Worm (Caenorhabditis elegans): ENCODE measurements around the gene F28F9.2.

Gene F28F9.2

DNA sequence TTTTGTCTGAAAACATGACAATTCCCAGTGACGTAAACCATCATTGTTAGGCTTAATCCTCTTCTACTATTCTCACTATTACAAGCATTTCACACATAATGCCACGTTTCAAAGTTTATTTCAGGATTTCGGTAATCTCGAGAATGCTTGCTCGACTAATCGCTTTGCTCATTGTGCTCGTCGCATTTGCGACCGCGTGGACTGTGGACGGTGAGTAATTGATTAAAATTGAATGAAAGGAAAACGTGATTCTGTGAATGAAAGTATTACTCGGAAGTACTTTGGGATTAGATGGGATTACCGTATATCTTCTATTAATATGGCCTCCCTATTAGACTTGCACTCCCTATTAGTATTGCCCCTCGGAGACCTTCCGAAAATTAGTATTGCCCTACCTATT is 5.7 kb upstream of the F28F9.2 start:
- TF ChIP-seq flt-1 (GFP tag; IDR thresholded peaks at IDR 0.05): no peak
- TF ChIP-seq tab-1 (GFP tag; IDR thresholded peaks at IDR 0.05): no peak

DNA sequence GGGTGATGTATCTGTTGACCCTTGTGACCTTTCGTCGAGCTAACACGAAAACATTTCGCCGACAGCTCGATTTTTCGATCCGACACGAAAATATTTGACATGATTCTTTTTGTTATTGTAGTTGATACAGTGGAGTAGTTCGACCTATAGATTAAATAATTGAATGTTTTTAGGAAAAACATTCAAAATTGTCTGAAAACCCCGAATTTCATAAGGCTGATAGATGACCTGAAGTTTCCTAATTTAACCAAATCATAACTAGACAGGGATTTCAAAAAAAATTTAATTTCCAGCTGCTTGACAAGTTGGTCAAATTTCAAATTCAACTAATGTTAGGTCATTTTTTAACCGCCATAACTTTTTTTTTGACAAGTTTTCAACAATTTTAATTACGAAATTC is 4.5 kb upstream of the F28F9.2 start, which contains the start of gene cal-3:
cal-3 (minus strand) TSS at position 101 of the 400 bp plus-strand sequence.
- no peak for TF ChIP-seq flt-1 (GFP tag; IDR thresholded peaks at IDR 0.05)
- no peak for TF ChIP-seq ztf-29 (GFP tag; IDR thresholded peaks at IDR 0.05)
- no peak for TF ChIP-seq med-1 (GFP tag; optimal IDR thresholded peaks at IDR 0.05; ENCODE audit: insufficient read depth)
- TF ChIP-seq tab-1 (GFP tag; IDR thresholded peaks at IDR 0.05): no peak
- no peak for TF ChIP-seq klf-2 (GFP tag; conservative IDR thresholded peaks at IDR 0.05)
- TF ChIP-seq T22C8.4 (GFP tag; IDR thresholded peaks at IDR 0.05): no peak
- no peak for TF ChIP-seq ref-1 (GFP tag; conservative IDR thresholded peaks at IDR 0.05)
- TF ChIP-seq ztf-23 (GFP tag; IDR thresholded peaks at IDR 0.05): no peak
- no peak for TF ChIP-seq cog-1 (tag; optimal IDR thresholded peaks at IDR 0.05)

DNA sequence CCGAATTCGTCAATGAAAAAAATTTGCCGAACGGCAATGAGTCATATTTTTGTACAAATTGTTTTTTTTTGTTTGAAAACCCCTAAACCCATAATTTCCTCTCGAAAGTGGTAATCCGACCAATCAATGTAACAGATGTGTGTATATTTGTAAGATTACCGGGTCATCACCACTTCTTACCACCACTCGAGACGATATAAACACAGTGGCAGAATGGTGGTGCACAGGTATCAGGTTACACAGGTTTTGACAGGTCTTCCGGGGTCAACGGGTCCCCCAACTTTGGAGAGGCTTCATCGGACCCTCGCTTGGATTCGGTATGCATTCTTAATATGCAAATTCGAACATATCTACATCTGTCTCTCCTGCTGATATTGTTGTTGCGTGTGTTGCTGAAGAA is 833 bp upstream of the F28F9.2 start:
- TF ChIP-seq T22C8.4 (GFP tag; IDR thresholded peaks at IDR 0.05): no peak
- no peak for TF ChIP-seq ref-1 (GFP tag; conservative IDR thresholded peaks at IDR 0.05)
- TF ChIP-seq med-1 (GFP tag; optimal IDR thresholded peaks at IDR 0.05; ENCODE audit: insufficient read depth): no peak
- no peak for TF ChIP-seq tab-1 (GFP tag; IDR thresholded peaks at IDR 0.05)
- TF ChIP-seq flt-1 (GFP tag; IDR thresholded peaks at IDR 0.05): no peak
- TF ChIP-seq ztf-23 (GFP tag; IDR thresholded peaks at IDR 0.05): no peak
- TF ChIP-seq klf-2 (GFP tag; conservative IDR thresholded peaks at IDR 0.05): no peak
- no peak for TF ChIP-seq ztf-29 (GFP tag; IDR thresholded peaks at IDR 0.05)
- TF ChIP-seq cog-1 (tag; optimal IDR thresholded peaks at IDR 0.05): no peak

DNA sequence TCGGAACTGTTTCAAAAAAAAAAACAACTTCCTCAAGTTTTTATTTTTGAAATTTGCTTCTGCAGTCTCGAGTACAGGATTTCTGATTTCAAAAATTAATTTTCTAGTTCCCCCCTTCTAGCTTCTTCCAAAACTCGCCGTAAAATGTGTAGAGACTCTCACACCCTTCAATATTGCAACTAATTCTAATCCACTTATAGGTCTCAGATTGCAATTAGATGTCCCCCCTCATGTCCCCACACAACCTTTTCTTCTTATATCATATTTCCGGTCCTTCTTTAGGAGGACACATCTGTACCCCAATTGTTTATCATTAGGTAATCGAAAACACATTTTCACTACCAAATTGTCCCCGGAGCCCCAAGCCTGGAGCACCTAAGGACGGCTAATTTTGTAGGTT is 960 bp downstream of the F28F9.2 start:
- TF ChIP-seq T22C8.4 (GFP tag; IDR thresholded peaks at IDR 0.05) (no peak), klf-2 (GFP tag; conservative IDR thresholded peaks at IDR 0.05) (no peak), ref-1 (GFP tag; conservative IDR thresholded peaks at IDR 0.05) (no peak), ztf-29 (GFP tag; IDR thresholded peaks at IDR 0.05) (no peak), tab-1 (GFP tag; IDR thresholded peaks at IDR 0.05) (no peak), cog-1 (tag; optimal IDR thresholded peaks at IDR 0.05) (no peak), med-1 (GFP tag; optimal IDR thresholded peaks at IDR 0.05; ENCODE audit: insufficient read depth) (no peak), flt-1 (GFP tag; IDR thresholded peaks at IDR 0.05) (no peak), ztf-23 (GFP tag; IDR thresholded peaks at IDR 0.05) (no peak)

DNA sequence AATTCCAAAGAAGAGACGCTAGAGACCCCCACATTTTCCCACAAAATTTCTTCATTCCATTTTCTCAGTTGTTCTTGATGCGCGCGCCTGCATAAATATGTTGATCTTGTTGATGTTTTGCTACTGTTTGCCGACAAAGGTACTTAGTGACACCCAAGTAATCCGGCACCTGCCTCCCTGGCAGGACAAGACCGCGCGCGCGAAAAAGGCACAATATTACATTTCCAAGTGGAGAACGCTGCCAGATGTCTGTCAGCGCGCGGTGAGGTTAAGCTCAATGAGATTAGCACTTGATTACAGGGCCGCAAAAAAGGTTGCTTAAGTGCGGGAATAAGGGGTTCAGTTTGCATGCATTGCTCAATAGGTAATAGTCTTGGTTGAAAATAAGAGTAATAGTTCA is 2.1 kb downstream of the F28F9.2 start:
- no peak for TF ChIP-seq med-1 (GFP tag; optimal IDR thresholded peaks at IDR 0.05; ENCODE audit: insufficient read depth)
- TF ChIP-seq klf-2 (GFP tag; conservative IDR thresholded peaks at IDR 0.05): no peak
- TF ChIP-seq T22C8.4 (GFP tag; IDR thresholded peaks at IDR 0.05): no peak
- TF ChIP-seq cog-1 (tag; optimal IDR thresholded peaks at IDR 0.05): no peak
- TF ChIP-seq ref-1 (GFP tag; conservative IDR thresholded peaks at IDR 0.05): no peak
- no peak for TF ChIP-seq ztf-23 (GFP tag; IDR thresholded peaks at IDR 0.05)
- no peak for TF ChIP-seq flt-1 (GFP tag; IDR thresholded peaks at IDR 0.05)
- no peak for TF ChIP-seq ztf-29 (GFP tag; IDR thresholded peaks at IDR 0.05)
- no peak for TF ChIP-seq tab-1 (GFP tag; IDR thresholded peaks at IDR 0.05)

DNA sequence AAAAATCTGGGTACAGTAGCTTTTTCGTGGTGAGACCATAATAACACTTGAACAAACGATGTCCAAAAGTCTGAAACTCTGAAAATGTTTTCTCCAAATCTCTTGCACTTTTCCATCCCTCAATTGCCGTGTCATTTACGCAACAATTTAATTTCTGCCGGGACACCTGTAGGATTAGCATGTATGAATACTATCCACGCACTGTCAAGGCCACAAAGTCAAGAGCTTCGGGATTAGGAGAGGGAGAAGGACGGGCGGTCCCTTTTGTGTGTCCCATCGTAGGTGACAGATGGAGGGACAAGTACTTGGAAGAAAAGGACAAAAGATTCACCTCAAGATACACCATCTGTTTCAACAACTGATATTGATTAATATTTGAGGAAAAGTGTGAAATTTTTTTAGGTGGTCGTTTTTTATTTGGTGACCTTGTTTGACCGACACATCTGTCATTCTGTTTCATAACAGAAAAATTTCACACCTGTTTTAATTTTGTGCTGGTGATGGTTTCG is 3.6 kb downstream of the F28F9.2 start:
- TF ChIP-seq flt-1 (GFP tag; IDR thresholded peaks at IDR 0.05) (no peak), tab-1 (GFP tag; IDR thresholded peaks at IDR 0.05) (no peak), ref-1 (GFP tag; conservative IDR thresholded peaks at IDR 0.05) (no peak), klf-2 (GFP tag; conservative IDR thresholded peaks at IDR 0.05) (no peak), med-1 (GFP tag; optimal IDR thresholded peaks at IDR 0.05; ENCODE audit: insufficient read depth) (no peak), ztf-23 (GFP tag; IDR thresholded peaks at IDR 0.05) (no peak), T22C8.4 (GFP tag; IDR thresholded peaks at IDR 0.05) (no peak), ztf-29 (GFP tag; IDR thresholded peaks at IDR 0.05) (no peak), cog-1 (tag; optimal IDR thresholded peaks at IDR 0.05) (no peak)

DNA sequence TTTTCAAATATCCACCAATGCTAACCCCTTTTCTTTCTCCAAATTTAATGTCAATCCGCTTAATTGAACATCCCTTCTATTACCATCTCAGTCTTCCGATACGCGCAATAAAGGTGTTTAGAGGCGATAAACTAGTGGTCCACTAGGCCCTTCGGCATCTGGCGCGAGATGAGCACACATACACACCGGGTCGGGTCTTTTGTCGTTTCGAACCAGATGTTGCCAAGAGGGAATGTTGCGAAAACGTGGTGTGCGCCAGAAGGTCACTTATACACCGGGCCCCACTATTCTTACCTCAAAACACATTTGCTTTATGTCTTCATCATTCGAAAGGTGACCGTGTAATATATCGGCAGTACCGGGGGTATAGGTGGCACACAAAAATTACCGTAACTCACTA is 4.5 kb downstream of the F28F9.2 start:
- TF ChIP-seq T22C8.4 (GFP tag; IDR thresholded peaks at IDR 0.05) (peak; percentile 23; the same call in 1 of the 2 replicates), ztf-23 (GFP tag; IDR thresholded peaks at IDR 0.05) (no peak)

DNA sequence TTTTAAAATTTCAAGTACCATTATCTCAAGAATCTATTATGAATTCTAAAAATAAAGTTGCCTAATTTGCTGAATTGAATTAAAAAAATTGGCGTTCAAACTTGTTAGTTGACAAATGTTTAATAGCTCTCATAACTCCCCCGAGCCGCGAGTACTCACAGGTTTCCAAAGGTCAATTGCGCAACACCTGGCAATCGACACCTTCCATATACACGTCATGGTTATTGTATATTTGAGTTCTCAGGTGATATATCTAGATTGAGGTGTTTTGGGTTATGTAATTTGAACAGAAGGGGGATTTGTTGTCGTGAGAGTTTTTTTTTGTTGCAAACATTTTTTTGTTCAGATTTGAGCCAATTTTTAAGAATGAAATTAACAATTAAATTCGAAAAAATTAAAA is 5.1 kb downstream of the F28F9.2 start:
- TF ChIP-seq cog-1 (tag; optimal IDR thresholded peaks at IDR 0.05) (no peak), tab-1 (GFP tag; IDR thresholded peaks at IDR 0.05) (no peak), ztf-23 (GFP tag; IDR thresholded peaks at IDR 0.05) (no peak), T22C8.4 (GFP tag; IDR thresholded peaks at IDR 0.05) (no peak), ztf-29 (GFP tag; IDR thresholded peaks at IDR 0.05) (no peak), ref-1 (GFP tag; conservative IDR thresholded peaks at IDR 0.05) (no peak), klf-2 (GFP tag; conservative IDR thresholded peaks at IDR 0.05) (no peak), flt-1 (GFP tag; IDR thresholded peaks at IDR 0.05) (no peak), med-1 (GFP tag; optimal IDR thresholded peaks at IDR 0.05; ENCODE audit: insufficient read depth) (no peak)

DNA sequence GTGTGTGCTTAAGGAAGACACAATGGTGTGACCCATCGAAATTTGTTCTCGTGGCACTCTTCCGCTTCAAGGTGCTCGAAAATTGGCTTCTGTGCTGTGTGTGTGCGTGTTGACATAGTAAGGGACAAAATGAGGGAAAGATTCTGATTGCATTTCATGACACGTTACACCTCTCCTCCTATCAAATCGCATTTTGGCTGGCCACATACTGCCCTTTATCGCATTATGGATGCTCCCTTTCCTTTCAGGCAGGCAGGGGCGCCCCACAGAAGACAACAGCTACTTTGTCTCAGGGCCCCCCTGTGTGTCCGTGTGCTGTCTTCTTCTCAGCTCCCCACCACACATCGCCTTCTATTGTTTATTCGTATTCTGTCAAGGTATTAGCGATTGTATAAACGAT is 8.0 kb downstream of the F28F9.2 start:
- no peak for TF ChIP-seq T22C8.4 (GFP tag; IDR thresholded peaks at IDR 0.05)

DNA sequence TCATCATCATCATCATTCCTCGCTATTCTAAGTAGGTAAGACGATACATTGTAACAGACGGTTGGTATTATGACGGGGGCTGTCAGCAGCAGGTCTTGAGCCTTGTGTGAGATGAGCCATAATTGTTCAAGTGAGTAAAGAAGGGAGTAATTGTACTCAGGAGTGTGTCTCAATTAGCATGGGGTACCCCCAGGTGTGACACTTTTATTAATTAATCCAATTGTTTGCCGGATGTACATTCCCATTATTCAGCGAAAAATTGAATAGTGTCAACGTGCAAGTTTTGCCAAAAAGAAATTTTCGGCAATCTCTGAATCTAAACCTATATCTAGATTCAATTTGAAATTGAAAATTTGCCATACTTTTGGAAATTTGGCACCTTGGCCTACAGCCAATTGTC is 9.5 kb downstream of the F28F9.2 start:
- no peak for TF ChIP-seq cog-1 (tag; optimal IDR thresholded peaks at IDR 0.05)
- TF ChIP-seq klf-2 (GFP tag; conservative IDR thresholded peaks at IDR 0.05): no peak
- TF ChIP-seq med-1 (GFP tag; optimal IDR thresholded peaks at IDR 0.05; ENCODE audit: insufficient read depth): no peak
- no peak for TF ChIP-seq flt-1 (GFP tag; IDR thresholded peaks at IDR 0.05)
- no peak for TF ChIP-seq T22C8.4 (GFP tag; IDR thresholded peaks at IDR 0.05)
- TF ChIP-seq ref-1 (GFP tag; conservative IDR thresholded peaks at IDR 0.05): no peak
- TF ChIP-seq ztf-29 (GFP tag; IDR thresholded peaks at IDR 0.05): no peak
- TF ChIP-seq tab-1 (GFP tag; IDR thresholded peaks at IDR 0.05): no peak
- no peak for TF ChIP-seq ztf-23 (GFP tag; IDR thresholded peaks at IDR 0.05)

DNA sequence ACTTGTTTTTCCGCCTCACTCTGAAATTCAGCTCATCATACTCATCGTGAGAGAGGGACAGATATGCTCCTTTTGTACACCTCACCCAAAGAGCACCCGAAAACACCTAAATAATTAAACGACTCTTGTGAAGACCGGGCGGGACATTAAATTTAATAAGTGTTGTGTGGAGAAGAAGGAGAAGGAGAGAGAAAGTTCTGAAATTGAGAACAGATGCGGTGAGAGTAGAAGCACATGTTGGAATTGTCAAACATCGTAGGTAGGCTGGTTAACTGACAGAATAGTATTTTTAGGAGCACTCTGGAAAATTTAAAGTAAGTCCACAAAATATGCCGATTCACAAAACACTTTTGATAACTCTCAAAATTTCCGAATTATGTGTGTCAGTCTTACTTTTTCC is 14.0 kb downstream of the F28F9.2 start:
- no peak for TF ChIP-seq ref-1 (GFP tag; conservative IDR thresholded peaks at IDR 0.05)
- no peak for TF ChIP-seq ztf-23 (GFP tag; IDR thresholded peaks at IDR 0.05)
- no peak for TF ChIP-seq klf-2 (GFP tag; conservative IDR thresholded peaks at IDR 0.05)
- no peak for TF ChIP-seq tab-1 (GFP tag; IDR thresholded peaks at IDR 0.05)
- TF ChIP-seq cog-1 (tag; optimal IDR thresholded peaks at IDR 0.05): no peak
- no peak for TF ChIP-seq med-1 (GFP tag; optimal IDR thresholded peaks at IDR 0.05; ENCODE audit: insufficient read depth)
- TF ChIP-seq ztf-29 (GFP tag; IDR thresholded peaks at IDR 0.05): no peak
- TF ChIP-seq flt-1 (GFP tag; IDR thresholded peaks at IDR 0.05): no peak
- no peak for TF ChIP-seq T22C8.4 (GFP tag; IDR thresholded peaks at IDR 0.05)
